Fruit fly (Drosophila melanogaster): ENCODE results near the gene CG42302.

Gene CG42302

dm6 chrX:18685726-18686125 is 39.7 kb downstream of the CG42302 start, which contains the start of gene phtm:
Gene phtm, plus strand, starts transcription at chrX:18685766.
- no peak for TF ChIP-seq CG17801 (GFP tag; optimal IDR thresholded peaks at IDR 0.05; ENCODE audit: partially characterized antibody)

DNA sequence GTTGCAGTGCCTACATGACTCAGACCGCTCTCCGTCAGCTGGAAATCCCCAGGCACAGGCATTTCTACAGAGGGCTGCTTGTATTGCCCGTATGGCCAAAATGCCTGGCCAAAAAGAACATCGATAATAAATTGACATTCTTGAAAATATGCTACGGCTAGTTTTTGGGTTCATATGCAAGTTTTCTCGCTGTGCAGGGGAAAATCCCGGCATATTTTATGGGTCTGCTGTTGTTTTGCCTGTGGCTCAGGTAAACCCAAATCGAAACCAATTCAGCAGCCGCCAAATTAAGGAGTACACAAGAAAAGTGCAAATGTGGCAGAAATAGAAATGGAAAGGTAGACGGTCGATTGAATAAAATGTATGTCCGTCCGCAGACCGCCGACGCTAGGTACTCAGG is 40.5 kb downstream of the CG42302 start:
- no peak for TF ChIP-seq CG17801 (GFP tag; optimal IDR thresholded peaks at IDR 0.05; ENCODE audit: partially characterized antibody)

DNA sequence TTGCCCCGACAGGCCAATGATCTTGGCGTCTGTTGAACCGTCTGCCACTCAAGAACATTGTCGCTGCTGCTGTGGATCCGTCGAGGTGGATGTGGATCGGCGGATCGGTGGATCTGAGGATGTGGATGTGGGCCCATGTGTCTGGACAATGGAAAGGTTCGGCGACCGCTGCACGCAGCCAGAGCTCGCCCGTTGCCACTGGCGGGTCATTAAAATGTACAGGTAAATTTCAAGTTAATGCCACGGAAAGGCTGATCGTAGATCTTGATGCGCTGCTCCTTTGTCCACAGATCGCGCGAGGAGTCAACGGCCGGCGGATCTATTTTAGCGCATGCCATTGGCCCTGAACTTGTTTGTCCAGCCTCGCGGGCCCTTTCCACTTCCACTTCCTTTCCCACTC is 41.0 kb downstream of the CG42302 start:
- no peak for TF ChIP-seq CG17801 (GFP tag; optimal IDR thresholded peaks at IDR 0.05; ENCODE audit: partially characterized antibody)

dm6 chrX:18682815-18683214 is 42.7 kb downstream of the CG42302 start:
- TF ChIP-seq CG17801 (GFP tag; optimal IDR thresholded peaks at IDR 0.05; ENCODE audit: partially characterized antibody) = no peak

dm6 chrX:18681410-18681809 is 44.1 kb downstream of the CG42302 start:
- no peak for TF ChIP-seq CG17801 (GFP tag; optimal IDR thresholded peaks at IDR 0.05; ENCODE audit: partially characterized antibody)

dm6 chrX:18678876-18679275 is 46.6 kb downstream of the CG42302 start:
- TF ChIP-seq CG17801 (GFP tag; optimal IDR thresholded peaks at IDR 0.05; ENCODE audit: partially characterized antibody) = no peak

DNA sequence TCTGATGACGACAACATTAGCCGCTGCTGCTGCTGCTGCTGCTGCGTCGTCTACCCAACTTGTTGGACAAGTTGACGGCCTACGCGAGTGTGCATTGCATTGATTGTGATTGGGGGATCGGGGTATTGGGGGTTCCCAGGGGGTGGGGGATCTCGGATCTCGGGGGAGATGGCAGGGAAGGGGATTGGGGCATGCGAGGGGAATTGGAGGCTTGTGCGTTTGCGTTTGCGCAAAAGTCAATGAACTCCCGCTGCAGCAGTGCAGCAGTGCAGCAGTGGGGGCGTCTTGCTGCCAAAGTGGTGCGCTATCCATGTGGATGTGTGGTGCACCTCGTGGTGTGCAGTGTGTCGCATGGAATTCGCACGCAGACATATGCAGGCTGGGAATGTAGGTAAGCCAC is 48.7 kb downstream of the CG42302 start:
- TF ChIP-seq CG17801 (GFP tag; optimal IDR thresholded peaks at IDR 0.05; ENCODE audit: partially characterized antibody) = no peak

DNA sequence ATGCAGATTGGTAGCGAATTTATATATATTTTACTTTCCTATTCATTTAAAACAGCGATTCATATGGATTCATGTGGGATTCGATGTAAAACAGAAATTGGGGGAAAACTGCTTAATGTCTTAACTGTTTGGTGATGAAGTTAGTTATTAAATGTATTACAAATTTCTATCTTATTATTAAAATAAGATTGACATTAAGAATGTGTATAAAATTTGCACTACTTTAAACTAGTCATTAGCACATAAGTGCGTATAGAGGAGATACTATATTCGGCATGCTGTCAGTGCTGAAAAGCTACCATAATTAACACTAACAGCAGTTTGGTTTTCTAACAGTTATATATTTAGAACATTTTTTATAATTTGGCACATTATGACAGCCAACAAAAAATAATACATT is 49.8 kb downstream of the CG42302 start:
- TF ChIP-seq CG17801 (GFP tag; optimal IDR thresholded peaks at IDR 0.05; ENCODE audit: partially characterized antibody) = no peak

dm6 chrX:18675272-18675671 is 50.2 kb downstream of the CG42302 start:
- TF ChIP-seq CG17801 (GFP tag; optimal IDR thresholded peaks at IDR 0.05; ENCODE audit: partially characterized antibody) = no peak
